Fruit fly (Drosophila melanogaster) Kc167 (cell line): ENCODE results near the gene CG13409.

Source experiments
- h ChIP-seq: fragments of >200 bp; optimal IDR thresholded peaks from 3 replicates; lab custom pipeline; 2018; ENCODE audit warnings: missing external identifiers
- insv ChIP-seq: fragments of >200 bp; optimal IDR thresholded peaks from 3 replicates; lab custom pipeline; 2018; ENCODE audit warnings: missing external identifiers

DNA sequence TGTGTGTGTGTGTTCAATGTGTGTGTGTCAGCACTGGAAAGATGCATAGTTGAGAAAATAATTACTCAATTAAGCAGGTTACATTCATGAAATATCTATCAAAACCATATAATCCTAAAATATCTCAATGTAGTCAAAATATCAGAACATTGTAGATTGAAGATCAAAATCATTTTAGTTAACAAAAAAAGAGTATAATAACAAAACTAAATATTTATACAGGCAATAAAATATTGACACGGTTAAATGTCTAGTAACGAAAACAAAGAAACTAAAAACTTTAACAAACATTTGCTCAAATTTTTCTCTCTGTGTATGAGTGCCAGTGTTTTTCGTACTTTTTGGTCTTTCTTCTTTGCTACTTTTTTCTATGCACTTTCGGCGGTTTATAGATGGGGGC is 32.8 kb downstream of the CG13409 start:
- TF ChIP-seq h (lab: Kevin White, UChicago): no peak
- TF ChIP-seq insv (lab: Kevin White, UChicago): no peak
